Fruit fly (Drosophila melanogaster) whole organism, pupa: ENCODE data around the gene CG3040.

Experiments
- CG12605 ChIP-seq: fragments of 200-800 bp; sonication (Bioruptor generic); IDR thresholded peaks from 2 replicates; pipeline ENCODE4 v1.3.6; 2022; ENCODE audit warnings: missing biosample characterization, missing genetic modification characterization
- CG14655 ChIP-seq: fragments of 200-800 bp; sonication (Bioruptor generic); optimal IDR thresholded peaks from 3 replicates; lab custom pipeline; 2017; ENCODE audit warnings: mild to moderate bottlenecking, missing biosample characterization, missing genetic modification reagents, missing genetic modification characterization
- CG15710 ChIP-seq: fragments of 200-800 bp; sonication (Bioruptor generic); optimal IDR thresholded peaks from 2 replicates; lab custom pipeline; 2018; ENCODE audit warnings: missing biosample characterization, mild to moderate bottlenecking, missing genetic modification characterization, moderate library complexity
- CG17806 ChIP-seq: fragments of 200-800 bp; sonication (Bioruptor generic); optimal IDR thresholded peaks from 2 replicates; lab custom pipeline; 2018; ENCODE audit warnings: missing biosample characterization, mild to moderate bottlenecking, missing genetic modification characterization, moderate library complexity
- CG32121 ChIP-seq: fragments of 200-800 bp; sonication (Bioruptor generic); IDR thresholded peaks from 2 replicates; pipeline ENCODE4 v1.3.6; 2022; ENCODE audit warnings: missing biosample characterization, missing genetic modification characterization
- CG8301 ChIP-seq: fragments of 200-800 bp; sonication (Bioruptor generic); optimal IDR thresholded peaks from 2 replicates; lab custom pipeline; 2018; ENCODE audit warnings: missing biosample characterization, mild to moderate bottlenecking, missing genetic modification characterization
- CG9948 ChIP-seq: fragments of 200-800 bp; sonication (Bioruptor generic); optimal IDR thresholded peaks from 2 replicates; lab custom pipeline; 2018; ENCODE audit warnings: missing biosample characterization, mild to moderate bottlenecking, missing genetic modification characterization, moderate library complexity
- EcR ChIP-seq: fragments of 200-800 bp; sonication (Bioruptor generic); optimal IDR thresholded peaks from 3 replicates; lab custom pipeline; 2019; ENCODE audit warnings: missing biosample characterization, missing genetic modification characterization, mild to moderate bottlenecking, moderate library complexity, missing genetic modification reagents
- Ets98B ChIP-seq: fragments of 200-800 bp; sonication (Bioruptor generic); IDR thresholded peaks from 2 replicates; pipeline ENCODE4 v1.3.6; 2022; ENCODE audit warnings: missing biosample characterization, missing genetic modification characterization
- Pif1A ChIP-seq: fragments of 200-800 bp; sonication (Bioruptor generic); optimal IDR thresholded peaks from 3 replicates; lab custom pipeline; 2016; ENCODE audit warnings: missing biosample characterization, missing genetic modification characterization
- fd96Ca ChIP-seq: fragments of 200-800 bp; sonication (Bioruptor generic); IDR thresholded peaks from 3 replicates; pipeline ENCODE4 v1.3.6; 2022; ENCODE audit warnings: missing biosample characterization, missing genetic modification characterization

DNA sequence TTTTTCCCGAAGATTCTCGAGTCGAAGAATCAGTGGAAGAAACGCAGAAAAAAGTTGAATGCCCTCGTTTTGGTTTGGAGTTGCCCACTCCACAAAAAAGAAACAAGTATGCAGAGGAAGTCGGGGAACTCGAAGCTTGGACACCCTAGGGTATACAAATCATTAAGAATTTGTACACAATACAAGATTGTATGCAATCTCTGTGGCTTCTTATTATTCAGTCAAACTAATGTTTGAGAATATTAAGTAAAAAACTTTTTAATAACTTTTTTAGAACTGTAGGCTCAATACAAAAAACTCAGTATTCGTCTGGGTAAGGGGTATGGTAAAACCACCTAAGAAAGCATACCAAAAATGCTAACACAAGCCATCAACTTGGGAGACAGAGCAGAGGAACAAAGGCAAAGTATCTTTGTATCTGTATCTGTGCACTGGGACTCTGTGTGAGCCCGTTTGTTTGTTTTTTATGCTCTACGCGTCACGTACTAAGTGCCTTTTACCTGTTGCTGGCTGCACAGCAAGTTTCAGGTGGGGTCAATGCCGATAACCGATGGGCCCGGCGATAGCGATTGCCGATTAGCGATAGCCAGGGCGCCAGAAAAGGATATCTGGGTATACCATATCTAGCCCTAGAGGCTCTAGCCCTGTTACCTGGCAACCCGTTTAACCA lies 12.1 kb upstream of the CG3040 start:
- TF ChIP-seq CG12605, result no peak; the same call in none of the 2 replicates
- TF ChIP-seq CG14655 (GFP tag; lab: Kevin White, UChicago), result peak; percentile 90
- peak; percentile 98 for TF ChIP-seq EcR (GFP tag; lab: Kevin White, UChicago)
- peak; percentile 85 for TF ChIP-seq CG8301 (tag; lab: Kevin White, UChicago)
- TF ChIP-seq Ets98B (GFP tag; lab: Robert Waterston, UW), result peak; percentile 64
- TF ChIP-seq CG32121 (GFP tag; lab: Robert Waterston, UW), result peak; percentile 54
- peak; percentile 88 for TF ChIP-seq CG15710
- TF ChIP-seq Pif1A (GFP tag; lab: Kevin White, UChicago), result peak; percentile 89
- TF ChIP-seq CG17806 (tag; lab: Kevin White, UChicago), result peak; percentile 84
- TF ChIP-seq CG9948, result peak; percentile 87
- TF ChIP-seq fd96Ca, result peak; percentile 60; the same call in 2 of the 3 replicates
